Worm (Caenorhabditis elegans) whole organism, L4 larva: ENCODE data around the gene rmh-2.
A peak's percentile ranks its signal among the peaks of the same experiment; 100 is the strongest.

ENCODE experiments used
- D1046.2 ChIP-seq: fragments of 200-800 bp; sonication (Bioruptor generic); IDR thresholded peaks from 2 replicates; pipeline ENCODE4 v1.3.6; 2022; ENCODE audit warnings: missing genetic modification characterization, missing compliant biosample characterization
- R02D3.7 ChIP-seq: fragments of 150-350 bp; sonication (generic microtip); optimal IDR thresholded peaks from 3 replicates; lab custom pipeline; 2014; ENCODE audit warnings: missing biosample characterization, missing genetic modification characterization
- Y48G9A.11 ChIP-seq: fragments of 200-800 bp; sonication (Bioruptor generic); IDR thresholded peaks from 2 replicates; pipeline ENCODE4 v1.3.6; 2022; ENCODE audit warnings: missing genetic modification reagents, missing genetic modification characterization, missing compliant biosample characterization
- Y75B8A.6 ChIP-seq: fragments of 200-800 bp; sonication (Bioruptor generic); IDR thresholded peaks from 2 replicates; pipeline ENCODE4 v1.3.6; 2022; ENCODE audit warnings: missing genetic modification reagents, missing genetic modification characterization, missing compliant biosample characterization
- ZK337.2 ChIP-seq: fragments of 200-800 bp; sonication (Bioruptor generic); IDR thresholded peaks from 2 replicates; pipeline ENCODE4 v1.3.6; 2022; ENCODE audit warnings: missing genetic modification reagents, missing genetic modification characterization, missing compliant biosample characterization
- aly-2 ChIP-seq: sonication (generic microtip); optimal IDR thresholded peaks from 2 replicates; lab custom pipeline; 2018; ENCODE audit warnings: missing biosample characterization, missing genetic modification characterization
- ama-1 ChIP-seq: fragments of 150-350 bp; optimal IDR thresholded peaks from 2 replicates; lab custom pipeline; 2014; ENCODE audit warnings: inconsistent platforms, mixed read lengths
- attf-4 ChIP-seq: sonication (generic microtip); optimal IDR thresholded peaks from 3 replicates; lab custom pipeline; 2017; ENCODE audit warnings: missing biosample characterization, missing genetic modification characterization
- ceh-20 ChIP-seq: fragments of 200-800 bp; sonication (Bioruptor generic); IDR thresholded peaks from 2 replicates; pipeline ENCODE4 v1.3.6; 2022; ENCODE audit warnings: missing genetic modification reagents, missing genetic modification characterization, missing compliant biosample characterization
- ceh-32 ChIP-seq: sonication (generic microtip); optimal IDR thresholded peaks from 2 replicates; lab custom pipeline; 2016; ENCODE audit warnings: mild to moderate bottlenecking, missing genetic modification characterization, missing compliant biosample characterization; ENCODE audit not compliant: poor library complexity
- ceh-62 ChIP-seq: sonication (generic microtip); optimal IDR thresholded peaks from 2 replicates; lab custom pipeline; 2017; ENCODE audit warnings: missing biosample characterization, missing genetic modification characterization
- ceh-82 ChIP-seq: sonication (generic microtip); optimal IDR thresholded peaks from 2 replicates; lab custom pipeline; 2017; ENCODE audit warnings: missing biosample characterization, missing genetic modification characterization
- ces-1 ChIP-seq: fragments of 150-350 bp; sonication (generic microtip); optimal IDR thresholded peaks from 4 replicates; lab custom pipeline; 2014; ENCODE audit warnings: missing biosample characterization, missing genetic modification reagents, missing genetic modification characterization
- ctbp-1 ChIP-seq: fragments of 200-800 bp; sonication (Bioruptor generic); IDR thresholded peaks from 2 replicates; pipeline ENCODE4 v1.3.6; 2022; ENCODE audit warnings: missing genetic modification reagents, missing genetic modification characterization, missing compliant biosample characterization
- daf-16 ChIP-seq, 3 experiments: sonication (generic microtip); optimal IDR thresholded peaks; 2 replicates each; lab custom pipeline; 2016 to 2017; ENCODE audit warnings: missing genetic modification characterization in 3 of 3, missing genetic modification reagents in 3 of 3, mild to moderate bottlenecking in 2 of 3, missing compliant biosample characterization in 2 of 3, missing biosample characterization in 1 of 3, moderate library complexity in 1 of 3
- dmd-9 ChIP-seq: fragments of 200-800 bp; sonication (Bioruptor generic); IDR thresholded peaks from 2 replicates; pipeline ENCODE4 v1.3.6; 2022; ENCODE audit warnings: missing genetic modification reagents, missing genetic modification characterization, missing compliant biosample characterization
- duxl-1 ChIP-seq: sonication (generic microtip); optimal IDR thresholded peaks from 2 replicates; lab custom pipeline; 2016; ENCODE audit warnings: mild to moderate bottlenecking, missing genetic modification characterization, moderate library complexity, missing compliant biosample characterization; ENCODE audit not compliant: poor library complexity
- dve-1 ChIP-seq: sonication (generic microtip); optimal IDR thresholded peaks from 2 replicates; lab custom pipeline; 2017; ENCODE audit warnings: antibody characterized with exemption, mild to moderate bottlenecking, missing genetic modification characterization, missing compliant biosample characterization; ENCODE audit not compliant: insufficient read depth
- egl-43 ChIP-seq: fragments of 200-800 bp; sonication (Bioruptor generic); IDR thresholded peaks from 2 replicates; pipeline ENCODE4 v1.3.6; 2022; ENCODE audit warnings: missing genetic modification reagents, missing genetic modification characterization, missing compliant biosample characterization
- fos-1 ChIP-seq: fragments of 150-350 bp; optimal IDR thresholded peaks from 2 replicates; lab custom pipeline; 2014; ENCODE audit warnings: missing biosample characterization, missing genetic modification characterization
- gei-8 ChIP-seq: fragments of 200-800 bp; sonication (Bioruptor generic); optimal IDR thresholded peaks from 2 replicates; lab custom pipeline; 2018; ENCODE audit warnings: mild to moderate bottlenecking, missing genetic modification characterization, missing compliant biosample characterization
- hif-1 ChIP-seq, 2 experiments: sonication (generic microtip); optimal IDR thresholded peaks; 2 replicates each; lab custom pipeline; 2016 to 2017; ENCODE audit warnings: missing compliant biosample characterization in 2 of 2, missing genetic modification characterization in 2 of 2, missing genetic modification reagents in 2 of 2, missing genotype in 2 of 2, mild to moderate bottlenecking in 1 of 2
- hlh-11 ChIP-seq: fragments of 200-800 bp; sonication (Bioruptor generic); optimal IDR thresholded peaks from 2 replicates; lab custom pipeline; 2018; ENCODE audit warnings: mild to moderate bottlenecking, missing genetic modification characterization, missing compliant biosample characterization
- hmg-1.1 ChIP-seq: fragments of 200-800 bp; sonication (Bioruptor generic); IDR thresholded peaks from 2 replicates; pipeline ENCODE4 v1.3.6; 2022; ENCODE audit warnings: missing genetic modification reagents, missing genetic modification characterization, missing compliant biosample characterization
- lin-1 ChIP-seq: fragments of 200-800 bp; sonication (Bioruptor generic); IDR thresholded peaks from 2 replicates; pipeline ENCODE4 v1.3.6; 2022; ENCODE audit warnings: missing genetic modification reagents, missing genetic modification characterization, missing compliant biosample characterization
- lin-13 ChIP-seq: fragments of 150-350 bp; optimal IDR thresholded peaks from 2 replicates; lab custom pipeline; 2014; ENCODE audit warnings: missing biosample characterization, missing genetic modification reagents, missing genetic modification characterization
- lin-15B ChIP-seq: fragments of 150-350 bp; sonication (generic microtip); optimal IDR thresholded peaks from 3 replicates; lab custom pipeline; 2014; ENCODE audit warnings: missing biosample characterization, missing genetic modification characterization
- lin-29 ChIP-seq: fragments of 200-800 bp; sonication (Bioruptor generic); IDR thresholded peaks from 2 replicates; pipeline ENCODE4 v1.3.6; 2022; ENCODE audit warnings: missing genetic modification reagents, missing genetic modification characterization, missing compliant biosample characterization
- lin-38 ChIP-seq: fragments of 200-800 bp; sonication (Bioruptor generic); IDR thresholded peaks from 2 replicates; pipeline ENCODE4 v1.3.6; 2022; ENCODE audit warnings: missing genetic modification reagents, missing genetic modification characterization, missing compliant biosample characterization
- mep-1 ChIP-seq: fragments of 150-350 bp; sonication (generic microtip); optimal IDR thresholded peaks from 3 replicates; lab custom pipeline; 2014; ENCODE audit warnings: missing biosample characterization, missing genetic modification characterization
- mxl-3 ChIP-seq: fragments of 200-800 bp; sonication (Bioruptor generic); optimal IDR thresholded peaks from 2 replicates; lab custom pipeline; 2018; ENCODE audit warnings: mild to moderate bottlenecking, missing genetic modification characterization, missing compliant biosample characterization
- nhr-10 ChIP-seq: fragments of 150-350 bp; optimal IDR thresholded peaks from 2 replicates; lab custom pipeline; 2014; ENCODE audit warnings: missing biosample characterization, missing genetic modification characterization
- nhr-102 ChIP-seq: sonication (generic microtip); optimal IDR thresholded peaks from 2 replicates; lab custom pipeline; 2016; ENCODE audit warnings: mild to moderate bottlenecking, missing genetic modification characterization, moderate library complexity, missing compliant biosample characterization
- nhr-111 ChIP-seq: fragments of 200-800 bp; sonication (Bioruptor generic); optimal IDR thresholded peaks from 2 replicates; lab custom pipeline; 2018; ENCODE audit warnings: mild to moderate bottlenecking, missing genetic modification characterization, missing compliant biosample characterization
- nhr-237 ChIP-seq: sonication (generic microtip); optimal IDR thresholded peaks from 2 replicates; lab custom pipeline; 2017; ENCODE audit warnings: missing biosample characterization, missing genetic modification characterization
- nhr-42 ChIP-seq: fragments of 200-800 bp; sonication (Bioruptor generic); IDR thresholded peaks from 2 replicates; pipeline ENCODE4 v1.3.6; 2022; ENCODE audit warnings: missing genetic modification characterization, missing compliant biosample characterization
- nhr-48 ChIP-seq: sonication (generic microtip); optimal IDR thresholded peaks from 2 replicates; lab custom pipeline; 2016; ENCODE audit warnings: mild to moderate bottlenecking, missing genetic modification characterization, missing compliant biosample characterization
- nhr-6 ChIP-seq: fragments of 150-350 bp; optimal IDR thresholded peaks from 2 replicates; lab custom pipeline; 2014; ENCODE audit warnings: missing biosample characterization, missing genetic modification characterization
- nhr-76 ChIP-seq: fragments of 150-350 bp; optimal IDR thresholded peaks from 2 replicates; lab custom pipeline; 2014; ENCODE audit warnings: missing biosample characterization, missing genetic modification characterization
- nhr-77 ChIP-seq: fragments of 150-350 bp; optimal IDR thresholded peaks from 2 replicates; lab custom pipeline; 2014; ENCODE audit warnings: missing biosample characterization, missing genetic modification characterization
- pqm-1 ChIP-seq: sonication (generic microtip); optimal IDR thresholded peaks from 2 replicates; lab custom pipeline; 2017; ENCODE audit warnings: missing biosample characterization, missing genetic modification characterization
- rbr-2 ChIP-seq: sonication (generic microtip); optimal IDR thresholded peaks from 2 replicates; lab custom pipeline; 2016; ENCODE audit warnings: missing genotype, missing genetic modification characterization, missing compliant biosample characterization
- saeg-2 ChIP-seq: fragments of 200-800 bp; sonication (Bioruptor generic); IDR thresholded peaks from 2 replicates; pipeline ENCODE4 v1.3.6; 2022; ENCODE audit warnings: missing genetic modification reagents, missing genetic modification characterization, missing compliant biosample characterization
- set-16 ChIP-seq: fragments of 200-800 bp; sonication (Bioruptor generic); IDR thresholded peaks from 2 replicates; pipeline ENCODE4 v1.3.6; 2022; ENCODE audit warnings: missing genetic modification reagents, missing genetic modification characterization, missing compliant biosample characterization
- tag-97 ChIP-seq: fragments of 200-800 bp; sonication (Bioruptor generic); IDR thresholded peaks from 2 replicates; pipeline ENCODE4 v1.3.6; 2022; ENCODE audit warnings: missing genetic modification characterization, missing compliant biosample characterization
- tra-1 ChIP-seq: fragments of 200-800 bp; sonication (Bioruptor generic); IDR thresholded peaks from 2 replicates; pipeline ENCODE4 v1.3.6; 2022; ENCODE audit warnings: missing genetic modification reagents, missing genetic modification characterization, missing compliant biosample characterization
- unc-62 ChIP-seq, 3 experiments: fragments of 150-350 bp in 1 of 3; sonication (generic microtip); optimal IDR thresholded peaks in 2 of 3; peaks in 1 of 3; 1 replicate in 1 of 3; 2 replicates in 2 of 3; lab custom pipeline; 2014 to 2017; ENCODE audit warnings: missing biosample characterization in 3 of 3, missing genetic modification characterization in 3 of 3, missing genetic modification reagents in 3 of 3, missing genotype in 1 of 3
- vab-7 ChIP-seq: fragments of 200-800 bp; sonication (Bioruptor generic); IDR thresholded peaks from 2 replicates; pipeline ENCODE4 v1.3.6; 2022; ENCODE audit warnings: missing genetic modification reagents, missing genetic modification characterization, missing compliant biosample characterization
- zfp-2 ChIP-seq: sonication (generic microtip); optimal IDR thresholded peaks from 2 replicates; lab custom pipeline; 2016; ENCODE audit warnings: mild to moderate bottlenecking, missing genetic modification characterization, missing compliant biosample characterization
- zip-11 ChIP-seq: fragments of 200-800 bp; sonication (Bioruptor generic); IDR thresholded peaks from 2 replicates; pipeline ENCODE4 v1.3.6; 2022; ENCODE audit warnings: missing genetic modification characterization, missing compliant biosample characterization
- zip-2 ChIP-seq: fragments of 150-350 bp; optimal IDR thresholded peaks from 2 replicates; lab custom pipeline; 2014; ENCODE audit warnings: missing biosample characterization, missing genetic modification characterization

The rmh-2 gene

DNA sequence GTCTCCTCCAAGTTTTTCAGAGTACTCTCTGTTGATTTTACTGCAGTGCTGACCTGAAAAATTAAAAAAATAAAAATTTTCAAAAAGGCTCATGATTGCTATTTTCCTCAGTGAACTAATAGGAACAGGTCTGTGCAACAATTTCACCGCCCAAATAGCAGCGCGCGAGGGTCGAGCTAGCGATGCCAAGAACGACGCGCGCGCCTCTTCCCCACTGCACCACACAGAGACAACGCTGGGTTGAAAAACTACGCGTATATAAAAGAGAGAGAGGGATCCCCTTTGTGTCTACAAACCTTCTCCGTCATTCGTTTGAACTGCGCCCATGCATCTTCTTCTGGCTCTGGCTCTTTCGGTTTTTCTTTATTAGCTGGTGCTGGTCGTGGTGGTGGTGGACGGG is 39.5 kb upstream of the rmh-2 start (continued):
- peak; percentile 42 to 62 for TF ChIP-seq hif-1 (tag; optimal IDR thresholded peaks at IDR 0.05; lab: Kevin White, UChicago)
- TF ChIP-seq vab-7 (GFP tag; lab: Robert Waterston, UW): peak; percentile 98
- peak; percentile 94 for TF ChIP-seq lin-1 (GFP tag; lab: Robert Waterston, UW)
- TF ChIP-seq ceh-62 (tag; lab: Kevin White, UChicago): no peak
- peak; percentile 71 for TF ChIP-seq mxl-3 (GFP tag; lab: Kevin White, UChicago)
- no peak for TF ChIP-seq nhr-10
- peak; percentile 69 for TF ChIP-seq hlh-11
- TF ChIP-seq attf-4: no peak
- TF ChIP-seq saeg-2 (GFP tag; lab: Robert Waterston, UW): peak; percentile 65; the same call in 1 of the 2 replicates
- peak; percentile 17 for TF ChIP-seq nhr-6
- peak; percentile 83 for TF ChIP-seq ceh-20 (GFP tag; lab: Robert Waterston, UW)
- TF ChIP-seq pqm-1 (tag; lab: Kevin White, UChicago): no peak
- TF ChIP-seq rbr-2: peak; percentile 82
- peak; percentile 87; the same call in 1 of the 2 replicates for TF ChIP-seq Y75B8A.6 (GFP tag; lab: Robert Waterston, UW)
- TF ChIP-seq ctbp-1 (GFP tag; lab: Robert Waterston, UW): peak; percentile 86
- peak; percentile 91 for TF ChIP-seq zip-11 (GFP tag; lab: Robert Waterston, UW)
- peak; percentile 39 for TF ChIP-seq ces-1 (GFP tag; lab: Kevin White, UChicago)
- peak; percentile 13 for TF ChIP-seq ceh-32 (tag; lab: Kevin White, UChicago)
- TF ChIP-seq zfp-2: peak; percentile 47
- TF ChIP-seq lin-13 (GFP tag; lab: Kevin White, UChicago): peak; percentile 60
- TF ChIP-seq ceh-82 (tag; lab: Kevin White, UChicago): no peak
- TF ChIP-seq duxl-1: peak; percentile 83
- peak; percentile 94 for TF ChIP-seq nhr-111 (GFP tag; lab: Kevin White, UChicago)
- TF ChIP-seq nhr-77 (tag; lab: Kevin White, UChicago): peak; percentile 22
- peak; percentile 79 for TF ChIP-seq nhr-48 (tag; lab: Kevin White, UChicago)
- no peak for TF ChIP-seq nhr-76 (tag; lab: Kevin White, UChicago)
- TF ChIP-seq D1046.2 (GFP tag; lab: Robert Waterston, UW): peak; percentile 90
- TF ChIP-seq zip-2 (tag; lab: Kevin White, UChicago): peak; percentile 57
- TF ChIP-seq ZK337.2 (GFP tag; lab: Robert Waterston, UW): peak; percentile 59; the same call in 1 of the 2 replicates
- TF ChIP-seq mep-1 (tag; lab: Kevin White, UChicago): peak; percentile 76
- TF ChIP-seq daf-16 (GFP tag; optimal IDR thresholded peaks at IDR 0.05; lab: Kevin White, UChicago): peak; percentile 79 to 96
- no peak for TF ChIP-seq daf-16 (tag; optimal IDR thresholded peaks at IDR 0.05; lab: Kevin White, UChicago)
- TF ChIP-seq fos-1: no peak
- TF ChIP-seq gei-8 (GFP tag; lab: Kevin White, UChicago): peak; percentile 95
- TF ChIP-seq set-16 (GFP tag; lab: Robert Waterston, UW): peak; percentile 73
- no peak for TF ChIP-seq unc-62 (GFP tag; optimal IDR thresholded peaks at IDR 0.05 in 1 of 2; lab: Kevin White, UChicago)
- TF ChIP-seq unc-62 (tag; optimal IDR thresholded peaks at IDR 0.05; lab: Kevin White, UChicago): no peak
- no peak for TF ChIP-seq aly-2 (tag; lab: Kevin White, UChicago)
- TF ChIP-seq Y48G9A.11 (GFP tag; lab: Robert Waterston, UW): peak; percentile 85
- peak; percentile 75 for TF ChIP-seq nhr-102 (tag; lab: Kevin White, UChicago)
- peak; percentile 87 for TF ChIP-seq lin-38 (GFP tag; lab: Robert Waterston, UW)
- TF ChIP-seq nhr-237 (tag; lab: Kevin White, UChicago): no peak
- TF ChIP-seq lin-15B (tag; lab: Kevin White, UChicago): no peak
- peak; percentile 99 for TF ChIP-seq egl-43 (GFP tag; lab: Robert Waterston, UW)
- no peak for TF ChIP-seq ama-1
- peak; percentile 93 for TF ChIP-seq hmg-1.1 (GFP tag; lab: Robert Waterston, UW)
- no peak for TF ChIP-seq R02D3.7 (tag; lab: Kevin White, UChicago)
- TF ChIP-seq tag-97 (GFP tag; lab: Robert Waterston, UW): 0 out of 2 replicates have a peak, but pooled peaks have one; percentile 41
- TF ChIP-seq dmd-9 (GFP tag; lab: Robert Waterston, UW): no peak; the same call in 1 of the 2 replicates
- TF ChIP-seq tra-1: peak; percentile 91
- peak; percentile 92 for TF ChIP-seq nhr-42
- peak; percentile 57; the same call in 1 of the 2 replicates for TF ChIP-seq lin-29 (GFP tag; lab: Robert Waterston, UW)
- TF ChIP-seq dve-1 (tag; lab: Kevin White, UChicago): peak; percentile 59
